1 fruit fly cellular context compared by ENCODE assay signal in the genomic region with DNA sequence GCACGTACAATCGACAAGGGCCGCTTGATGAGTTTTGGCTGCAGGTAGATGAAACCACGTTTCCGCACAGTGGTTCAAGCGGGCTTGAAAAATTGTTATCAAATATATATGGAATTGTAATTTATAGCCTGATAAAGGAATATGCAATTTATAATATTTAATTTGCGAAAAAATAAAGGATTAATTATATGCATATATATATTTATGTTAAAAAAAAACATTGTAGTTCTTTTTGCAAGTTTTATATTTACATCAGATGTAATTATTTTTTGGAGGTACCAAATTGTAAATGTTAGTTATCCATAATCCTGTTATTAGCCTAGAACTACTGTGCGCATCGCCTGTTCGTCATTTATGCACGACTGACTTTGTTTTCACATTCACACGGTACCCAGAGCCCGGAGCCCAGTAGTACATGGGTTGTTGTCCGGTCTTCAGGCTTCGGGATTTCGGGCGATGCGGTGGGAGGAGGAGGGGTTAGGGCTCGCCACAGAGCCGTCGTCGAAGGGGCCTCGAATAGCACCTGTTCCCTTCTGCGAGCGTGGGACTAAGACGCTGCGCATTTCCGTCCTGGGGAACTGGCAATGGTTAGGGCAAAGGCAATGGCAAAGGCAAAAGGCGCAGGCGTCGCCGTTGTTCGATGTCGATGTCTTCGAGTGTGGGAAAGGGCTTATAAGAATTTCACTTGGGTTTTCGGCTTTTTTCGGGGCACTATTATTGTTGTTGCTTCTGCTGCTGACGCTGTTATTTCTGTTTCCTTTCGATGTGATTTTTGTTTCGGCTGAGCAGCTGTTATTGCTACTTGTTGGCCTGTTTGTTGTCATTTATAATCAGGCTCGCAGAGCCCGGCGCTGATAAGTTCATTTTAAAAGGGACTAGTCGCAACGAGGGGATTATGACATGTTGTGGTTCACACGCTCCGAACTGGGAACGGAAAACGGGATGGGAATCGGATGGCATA.
A peak's percentile ranks its signal among the peaks of the same experiment; 100 is the strongest.
TF ChIP-seq lines count a peak whose summit lies in the region.

No protein-coding gene starts in this region.

TF ChIP-seq in whole organism, embryonic, 481 proteins besides CTCF, POLR2A, EP300 and RAD21 (continued from another document and continues in another):
- TF ChIP-seq Kr (GFP tag; optimal IDR thresholded peaks at IDR 0.05; lab: Kevin White, UChicago) (peak; percentile 95), zen (tag; optimal IDR thresholded peaks at IDR 0.05; lab: Kevin White, UChicago) (peak; percentile 95), CG18619 (GFP tag; optimal IDR thresholded peaks at IDR 0.05; lab: Kevin White, UChicago) (peak; percentile 73), slbo (GFP tag; IDR thresholded peaks at IDR 0.05; lab: Robert Waterston, UW) (no peak), MBD-R2 (GFP tag; IDR thresholded peaks at IDR 0.05; lab: Robert Waterston, UW) (no peak), CG9727 (GFP tag; optimal IDR thresholded peaks at IDR 0.05; lab: Kevin White, UChicago) (peak; percentile 97), Doc2 (GFP tag; IDR thresholded peaks at IDR 0.05; lab: Robert Waterston, UW) (no peak), repo (GFP tag; optimal IDR thresholded peaks at IDR 0.05; lab: Kevin White, UChicago) (no peak), CG12155 (GFP tag; optimal IDR thresholded peaks at IDR 0.05; lab: Kevin White, UChicago) (peak; percentile 30), CG30020 (tag; optimal IDR thresholded peaks at IDR 0.05; lab: Kevin White, UChicago) (peak; percentile 74), CG16813 (GFP tag; IDR thresholded peaks at IDR 0.05; lab: Robert Waterston, UW; ENCODE audit: partially characterized antibody) (no peak), vvl (GFP tag; IDR thresholded peaks at IDR 0.05; lab: Robert Waterston, UW) (0 out of 2 replicates have a peak, but pooled peaks have one; percentile 78), C15 (GFP tag; IDR thresholded peaks at IDR 0.05; lab: Robert Waterston, UW) (no peak), CG9215 (GFP tag; IDR thresholded peaks at IDR 0.05; lab: Robert Waterston, UW) (no peak), lbe (GFP tag; optimal IDR thresholded peaks at IDR 0.05; lab: Kevin White, UChicago) (peak; percentile 72), CG11504 (tag; optimal IDR thresholded peaks at IDR 0.05; lab: Kevin White, UChicago) (peak; percentile 80), dati (GFP tag; IDR thresholded peaks at IDR 0.05; lab: Robert Waterston, UW) (no peak), CG10366 (GFP tag; IDR thresholded peaks at IDR 0.05; lab: Robert Waterston, UW) (peak; percentile 34), CG31224 (GFP tag; IDR thresholded peaks at IDR 0.05; lab: Robert Waterston, UW) (no peak), ERR (GFP tag; optimal IDR thresholded peaks at IDR 0.05; lab: Kevin White, UChicago) (no peak), CG11695 (GFP tag; IDR thresholded peaks at IDR 0.05; lab: Robert Waterston, UW) (peak; percentile 90), hkb (optimal IDR thresholded peaks at IDR 0.05; lab: Kevin White, UChicago) (no peak), hkb (GFP tag; IDR thresholded peaks at IDR 0.05; lab: Robert Waterston, UW) (peak; percentile 26; the same call in 1 of the 2 replicates), disco-r (GFP tag; optimal IDR thresholded peaks at IDR 0.05; lab: Kevin White, UChicago) (no peak), Xbp1 (GFP tag; optimal IDR thresholded peaks at IDR 0.05; lab: Kevin White, UChicago) (peak; percentile 63), Stat92E (GFP tag; optimal IDR thresholded peaks at IDR 0.05; lab: Kevin White, UChicago) (peak in 1 of 3 experiments; percentile 72), CG8089 (GFP tag; optimal IDR thresholded peaks at IDR 0.05; lab: Kevin White, UChicago) (no peak), crp (GFP tag; optimal IDR thresholded peaks at IDR 0.05; lab: Kevin White, UChicago) (peak in 1 of 2 experiments; percentile 34), CG12744 (GFP tag; optimal IDR thresholded peaks at IDR 0.05; lab: Kevin White, UChicago) (no peak), stwl (tag; optimal IDR thresholded peaks at IDR 0.05; lab: Kevin White, UChicago) (peak; percentile 62), fru (optimal IDR thresholded peaks at IDR 0.05; lab: Kevin White, UChicago) (no peak), CG2116 (GFP tag; optimal IDR thresholded peaks at IDR 0.05; lab: Kevin White, UChicago) (peak; percentile 54), wdn (GFP tag; IDR thresholded peaks at IDR 0.05; lab: Robert Waterston, UW) (no peak), Hr3 (GFP tag; optimal IDR thresholded peaks at IDR 0.05; lab: Kevin White, UChicago) (peak; percentile 72), CG12299 (tag; optimal IDR thresholded peaks at IDR 0.05; lab: Kevin White, UChicago) (peak; percentile 61), Pdp1 (GFP tag; optimal IDR thresholded peaks at IDR 0.05; lab: Kevin White, UChicago) (peak in 1 of 2 experiments; percentile 10), CG9437 (GFP tag; optimal IDR thresholded peaks at IDR 0.05; lab: Kevin White, UChicago) (peak; percentile 78), Jarid2 (GFP tag; optimal IDR thresholded peaks at IDR 0.05; lab: Kevin White, UChicago) (no peak), CG17829 (tag; optimal IDR thresholded peaks at IDR 0.05; lab: Kevin White, UChicago) (peak; percentile 94), tx (GFP tag; optimal IDR thresholded peaks at IDR 0.05; lab: Kevin White, UChicago) (no peak), CG2199 (GFP tag; IDR thresholded peaks at IDR 0.05; lab: Robert Waterston, UW) (no peak), vfl (GFP tag; optimal IDR thresholded peaks at IDR 0.05; lab: Kevin White, UChicago) (peak; percentile 21), CG43689 (GFP tag; IDR thresholded peaks at IDR 0.05; lab: Robert Waterston, UW) (no peak), CG7556 (GFP tag; optimal IDR thresholded peaks at IDR 0.05; lab: Kevin White, UChicago) (peak; percentile 94), CG31365 (tag; optimal IDR thresholded peaks at IDR 0.05; lab: Kevin White, UChicago) (no peak), Dref (GFP tag; IDR thresholded peaks at IDR 0.05; lab: Robert Waterston, UW) (no peak), Bgb (GFP tag; IDR thresholded peaks at IDR 0.05; lab: Robert Waterston, UW; ENCODE audit: partially characterized antibody) (no peak), pan (optimal IDR thresholded peaks at IDR 0.05; lab: Kevin White, UChicago) (no peak), pan (GFP tag; optimal IDR thresholded peaks at IDR 0.05 in 1 of 2, IDR thresholded peaks at IDR 0.05 in 1 of 2) (peak in 1 of 2 experiments; percentile 34), CrebB (tag; optimal IDR thresholded peaks at IDR 0.05; lab: Kevin White, UChicago) (peak; percentile 48), br (optimal IDR thresholded peaks at IDR 0.05; lab: Kevin White, UChicago) (no peak), hb (GFP tag; IDR thresholded peaks at IDR 0.05; lab: Robert Waterston, UW; ENCODE audit: partially characterized antibody) (no peak), CG17568 (GFP tag; optimal IDR thresholded peaks at IDR 0.05; lab: Kevin White, UChicago) (peak; percentile 35), al (GFP tag; IDR thresholded peaks at IDR 0.05; lab: Robert Waterston, UW) (no peak), CG4360 (GFP tag; IDR thresholded peaks at IDR 0.05; lab: Robert Waterston, UW) (peak; percentile 87), CG9817 (tag; optimal IDR thresholded peaks at IDR 0.05; lab: Kevin White, UChicago) (no peak), dimm (GFP tag; IDR thresholded peaks at IDR 0.05; lab: Robert Waterston, UW) (0 out of 2 replicates have a peak, but pooled peaks have one; percentile 19), Elba2 (GFP tag; optimal IDR thresholded peaks at IDR 0.05; lab: Kevin White, UChicago) (peak; percentile 20), p53 (GFP tag; optimal IDR thresholded peaks at IDR 0.05; lab: Kevin White, UChicago) (no peak), Atf6 (GFP tag; IDR thresholded peaks at IDR 0.05; lab: Robert Waterston, UW) (no peak), row (GFP tag; IDR thresholded peaks at IDR 0.05; lab: Robert Waterston, UW) (peak; percentile 72), CG9932 (GFP tag; IDR thresholded peaks at IDR 0.05; lab: Robert Waterston, UW) (no peak), Fer1 (GFP tag; optimal IDR thresholded peaks at IDR 0.05; lab: Kevin White, UChicago) (peak; percentile 24), CG1024 (GFP tag; IDR thresholded peaks at IDR 0.05; lab: Robert Waterston, UW) (no peak), CG13424 (tag; optimal IDR thresholded peaks at IDR 0.05; lab: Kevin White, UChicago) (peak; percentile 90), maf-S (GFP tag; optimal IDR thresholded peaks at IDR 0.05; lab: Kevin White, UChicago) (no peak), CG9876 (GFP tag; optimal IDR thresholded peaks at IDR 0.05; lab: Kevin White, UChicago) (no peak), HLH54F (GFP tag; optimal IDR thresholded peaks at IDR 0.05; lab: Kevin White, UChicago) (no peak), CG12219 (GFP tag; optimal IDR thresholded peaks at IDR 0.05; lab: Kevin White, UChicago) (peak; percentile 56), grau (tag; optimal IDR thresholded peaks at IDR 0.05; lab: Kevin White, UChicago) (peak; percentile 82), Abd-B (GFP tag; optimal IDR thresholded peaks at IDR 0.05; lab: Kevin White, UChicago) (peak; percentile 73), Dek (tag; optimal IDR thresholded peaks at IDR 0.05; lab: Kevin White, UChicago) (peak; percentile 36), CG6654 (GFP tag; optimal IDR thresholded peaks at IDR 0.05; lab: Kevin White, UChicago) (peak; percentile 35), D19A (tag; optimal IDR thresholded peaks at IDR 0.05; lab: Kevin White, UChicago) (peak; percentile 88), ato (GFP tag; IDR thresholded peaks at IDR 0.05; lab: Robert Waterston, UW; ENCODE audit: partially characterized antibody) (no peak), twi (tag; optimal IDR thresholded peaks at IDR 0.05; lab: Kevin White, UChicago) (peak; percentile 82), crc (GFP tag; optimal IDR thresholded peaks at IDR 0.05; lab: Kevin White, UChicago) (no peak), rib (GFP tag; IDR thresholded peaks at IDR 0.05; lab: Robert Waterston, UW) (no peak; the same call in 1 of the 2 replicates), Oli (tag; optimal IDR thresholded peaks at IDR 0.05; lab: Kevin White, UChicago) (peak; percentile 88), prd (optimal IDR thresholded peaks at IDR 0.05; lab: Kevin White, UChicago) (no peak), prd (GFP tag; IDR thresholded peaks at IDR 0.05; lab: Robert Waterston, UW) (peak; percentile 85), CG2889 (GFP tag; IDR thresholded peaks at IDR 0.05; lab: Robert Waterston, UW) (no peak), CG12769 (tag; optimal IDR thresholded peaks at IDR 0.05; lab: Kevin White, UChicago) (no peak), org-1 (GFP tag; optimal IDR thresholded peaks at IDR 0.05; lab: Kevin White, UChicago) (peak; percentile 77), Xrp1 (GFP tag; IDR thresholded peaks at IDR 0.05; lab: Robert Waterston, UW) (peak; percentile 92), NC2β (GFP tag; optimal IDR thresholded peaks at IDR 0.05; lab: Kevin White, UChicago) (no peak), sob (GFP tag; IDR thresholded peaks at IDR 0.05; lab: Robert Waterston, UW) (no peak), cad (GFP tag; optimal IDR thresholded peaks at IDR 0.05; lab: Kevin White, UChicago) (no peak), CG6175 (GFP tag; IDR thresholded peaks at IDR 0.05; lab: Robert Waterston, UW) (no peak), Gug (GFP tag; IDR thresholded peaks at IDR 0.05; lab: Robert Waterston, UW) (peak; percentile 30; the same call in 2 of the 4 replicates), croc (GFP tag; conservative IDR thresholded peaks at IDR 0.05; lab: Robert Waterston, UW) (peak; percentile 88), CG8388 (GFP tag; optimal IDR thresholded peaks at IDR 0.05; lab: Kevin White, UChicago) (peak; percentile 90), oc (tag; optimal IDR thresholded peaks at IDR 0.05; lab: Kevin White, UChicago) (peak; percentile 52), trh (GFP tag; optimal IDR thresholded peaks at IDR 0.05; lab: Kevin White, UChicago) (peak; percentile 9), toy (GFP tag; IDR thresholded peaks at IDR 0.05; lab: Robert Waterston, UW) (no peak), chinmo (GFP tag; IDR thresholded peaks at IDR 0.05; lab: Robert Waterston, UW; ENCODE audit: partially characterized antibody) (no peak), CG10565 (GFP tag; optimal IDR thresholded peaks at IDR 0.05; lab: Kevin White, UChicago) (peak; percentile 22), slp2 (GFP tag; optimal IDR thresholded peaks at IDR 0.05; lab: Kevin White, UChicago) (no peak), bab2 (GFP tag; optimal IDR thresholded peaks at IDR 0.05; lab: Kevin White, UChicago) (peak; percentile 16), CG6689 (GFP tag; IDR thresholded peaks at IDR 0.05; lab: Robert Waterston, UW) (peak; percentile 87), crol (GFP tag; IDR thresholded peaks at IDR 0.05; lab: Robert Waterston, UW) (peak; percentile 94), lilli (GFP tag; optimal IDR thresholded peaks at IDR 0.05; lab: Kevin White, UChicago) (no peak), CG11093 (GFP tag; IDR thresholded peaks at IDR 0.05; lab: Robert Waterston, UW) (0 out of 3 replicates have a peak, but pooled peaks have one; percentile 30), CG7928 (GFP tag; optimal IDR thresholded peaks at IDR 0.05; lab: Kevin White, UChicago) (no peak), MESR4 (GFP tag; optimal IDR thresholded peaks at IDR 0.05; lab: Kevin White, UChicago) (no peak), cwo (GFP tag; optimal IDR thresholded peaks at IDR 0.05; lab: Kevin White, UChicago) (peak; percentile 24), CG4820 (GFP tag; optimal IDR thresholded peaks at IDR 0.05; lab: Kevin White, UChicago) (peak; percentile 78), tll (GFP tag; optimal IDR thresholded peaks at IDR 0.05; lab: Kevin White, UChicago) (peak in 1 of 2 experiments; percentile 91), CG8281 (tag; optimal IDR thresholded peaks at IDR 0.05; lab: Kevin White, UChicago) (peak; percentile 47), CG15269 (tag; optimal IDR thresholded peaks at IDR 0.05; lab: Kevin White, UChicago) (peak; percentile 75), mam (GFP tag; optimal IDR thresholded peaks at IDR 0.05; lab: Kevin White, UChicago) (no peak), Asciz (GFP tag; optimal IDR thresholded peaks at IDR 0.05; lab: Kevin White, UChicago) (peak; percentile 81), pho (GFP tag; optimal IDR thresholded peaks at IDR 0.05; lab: Kevin White, UChicago) (no peak), dan (GFP tag; IDR thresholded peaks at IDR 0.05; lab: Robert Waterston, UW) (0 out of 2 replicates have a peak, but pooled peaks have one; percentile 61), sna (GFP tag; IDR thresholded peaks at IDR 0.05; lab: Robert Waterston, UW; ENCODE audit: partially characterized antibody) (no peak), Ada2b (GFP tag; IDR thresholded peaks at IDR 0.05; lab: Robert Waterston, UW) (peak; percentile 44), CG3407 (GFP tag; optimal IDR thresholded peaks at IDR 0.05; lab: Kevin White, UChicago) (peak; percentile 79), Nf-YB (GFP tag; optimal IDR thresholded peaks at IDR 0.05; lab: Kevin White, UChicago) (peak; percentile 78), bigmax (GFP tag; optimal IDR thresholded peaks at IDR 0.05; lab: Kevin White, UChicago) (no peak), CG7963 (GFP tag; IDR thresholded peaks at IDR 0.05; lab: Robert Waterston, UW; ENCODE audit: partially characterized antibody) (no peak), bsh (GFP tag; optimal IDR thresholded peaks at IDR 0.05; lab: Kevin White, UChicago) (peak; percentile 88 to 89)
